Fruit fly (Drosophila melanogaster): ENCODE results near the gene Caf1-180.

DNA sequence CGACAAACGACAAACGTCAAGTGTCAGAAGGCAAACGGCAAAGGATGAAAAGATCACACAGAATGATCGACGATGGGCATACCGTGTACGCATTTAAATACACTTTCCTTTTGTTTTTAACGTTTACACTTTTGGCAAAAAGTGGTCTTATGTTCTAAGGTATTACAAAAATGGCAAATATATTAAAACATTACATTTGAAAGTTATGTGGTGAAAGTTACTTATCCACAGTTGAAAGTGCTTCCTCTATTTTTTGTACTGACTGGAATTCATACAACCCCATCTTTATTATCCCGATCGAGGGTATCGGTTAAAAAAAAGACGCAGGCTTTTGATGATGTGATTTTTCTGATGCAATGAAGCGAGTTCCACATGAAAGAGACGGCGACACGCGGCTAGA, 10.2 kb upstream of the Caf1-180 start:
- TF ChIP-seq CG8478 (optimal IDR thresholded peaks at IDR 0.05) (no peak), usp (GFP tag; optimal IDR thresholded peaks at IDR 0.05) (no peak), pan (optimal IDR thresholded peaks at IDR 0.05) (no peak), psq (optimal IDR thresholded peaks at IDR 0.05) (no peak)

All from whole organism.